Worm (Caenorhabditis elegans) whole organism, late embryonic: ENCODE results near the gene nuo-1.
A peak's percentile ranks its signal among the peaks of the same experiment; 100 is the strongest.

Experiments used
- T23F11.4 ChIP-seq: fragments of 200-800 bp; sonication (Bioruptor generic); optimal IDR thresholded peaks from 2 replicates; lab custom pipeline; 2018; ENCODE audit warnings: mild to moderate bottlenecking, missing genetic modification characterization, missing compliant biosample characterization
- Y22D7AL.16 ChIP-seq: sonication (generic microtip); optimal IDR thresholded peaks from 2 replicates; lab custom pipeline; 2016; ENCODE audit warnings: missing genetic modification characterization, missing compliant biosample characterization
- ceh-14 ChIP-seq: sonication (generic microtip); optimal IDR thresholded peaks from 2 replicates; lab custom pipeline; 2016; ENCODE audit warnings: missing genotype, missing genetic modification characterization, missing compliant biosample characterization
- ceh-18 ChIP-seq: sonication (generic microtip); optimal IDR thresholded peaks from 2 replicates; lab custom pipeline; 2016; ENCODE audit warnings: missing genetic modification characterization, missing compliant biosample characterization
- ceh-2 ChIP-seq: sonication (generic microtip); optimal IDR thresholded peaks from 2 replicates; lab custom pipeline; 2016; ENCODE audit warnings: missing genotype, missing genetic modification characterization, missing compliant biosample characterization
- ceh-31 ChIP-seq: sonication (generic microtip); optimal IDR thresholded peaks from 2 replicates; lab custom pipeline; 2016; ENCODE audit warnings: missing genetic modification characterization, missing compliant biosample characterization
- ceh-6 ChIP-seq: fragments of 200-800 bp; sonication (Bioruptor generic); optimal IDR thresholded peaks from 2 replicates; lab custom pipeline; 2018; ENCODE audit warnings: mild to moderate bottlenecking, missing genetic modification characterization, missing compliant biosample characterization
- dmd-4 ChIP-seq: sonication (generic microtip); optimal IDR thresholded peaks from 2 replicates; lab custom pipeline; 2016; ENCODE audit warnings: borderline replicate concordance, missing genetic modification characterization, missing compliant biosample characterization
- dve-1 ChIP-seq: sonication (generic microtip); optimal IDR thresholded peaks from 2 replicates; lab custom pipeline; 2017; ENCODE audit warnings: antibody characterized with exemption, mild to moderate bottlenecking, missing genetic modification characterization, missing compliant biosample characterization
- eyg-1 ChIP-seq: sonication (generic microtip); optimal IDR thresholded peaks from 2 replicates; lab custom pipeline; 2016; ENCODE audit warnings: missing genotype, missing genetic modification characterization, missing compliant biosample characterization
- fkh-10 ChIP-seq: fragments of 150-350 bp; optimal IDR thresholded peaks from 2 replicates; lab custom pipeline; 2014; ENCODE audit warnings: missing biosample characterization, missing genetic modification reagents, missing genetic modification characterization
- fkh-6 ChIP-seq: sonication (generic microtip); optimal IDR thresholded peaks from 2 replicates; lab custom pipeline; 2016; ENCODE audit warnings: missing genetic modification characterization, missing compliant biosample characterization
- gmeb-2 ChIP-seq: sonication (generic microtip); optimal IDR thresholded peaks from 2 replicates; lab custom pipeline; 2016; ENCODE audit warnings: missing genetic modification characterization, inconsistent platforms, missing compliant biosample characterization
- hlh-13 ChIP-seq: fragments of 200-800 bp; sonication (Bioruptor generic); optimal IDR thresholded peaks from 2 replicates; lab custom pipeline; 2018; ENCODE audit warnings: mild to moderate bottlenecking, missing genetic modification characterization, missing compliant biosample characterization
- hlh-30 ChIP-seq: sonication (generic microtip); optimal IDR thresholded peaks from 2 replicates; lab custom pipeline; 2017; ENCODE audit warnings: antibody characterized with exemption, missing genetic modification characterization, missing compliant biosample characterization; ENCODE audit not compliant: insufficient read depth
- hlh-6 ChIP-seq: sonication (generic microtip); optimal IDR thresholded peaks from 2 replicates; lab custom pipeline; 2016; ENCODE audit warnings: missing genotype, missing genetic modification characterization, missing compliant biosample characterization
- hlh-8 ChIP-seq: sonication (generic microtip); optimal IDR thresholded peaks from 2 replicates; lab custom pipeline; 2016; ENCODE audit warnings: missing genotype, missing genetic modification characterization, missing compliant biosample characterization
- lim-6 ChIP-seq: sonication (generic microtip); optimal IDR thresholded peaks from 2 replicates; lab custom pipeline; 2016; ENCODE audit warnings: missing genetic modification characterization, missing compliant biosample characterization
- madf-2 ChIP-seq: sonication (generic microtip); optimal IDR thresholded peaks from 2 replicates; lab custom pipeline; 2017; ENCODE audit warnings: missing genetic modification characterization, missing compliant biosample characterization
- mec-3 ChIP-seq: sonication (generic microtip); optimal IDR thresholded peaks from 2 replicates; lab custom pipeline; 2016; ENCODE audit warnings: borderline replicate concordance, missing genetic modification characterization, missing compliant biosample characterization
- nhr-11 ChIP-seq: fragments of 150-350 bp; optimal IDR thresholded peaks from 2 replicates; lab custom pipeline; 2014; ENCODE audit warnings: missing biosample characterization, missing genetic modification characterization
- npax-4 ChIP-seq: sonication (generic microtip); optimal IDR thresholded peaks from 2 replicates; lab custom pipeline; 2016; ENCODE audit warnings: missing genetic modification characterization, missing compliant biosample characterization
- pag-3 ChIP-seq: sonication (generic microtip); optimal IDR thresholded peaks from 2 replicates; lab custom pipeline; 2016; ENCODE audit warnings: missing compliant biosample characterization, missing genetic modification characterization, borderline replicate concordance
- pat-9 ChIP-seq: fragments of 200-800 bp; sonication (Bioruptor generic); optimal IDR thresholded peaks from 2 replicates; lab custom pipeline; 2018; ENCODE audit warnings: mild to moderate bottlenecking, missing genetic modification characterization, moderate library complexity, missing compliant biosample characterization
- pqm-1 ChIP-seq: sonication (generic microtip); optimal IDR thresholded peaks from 2 replicates; lab custom pipeline; 2016; ENCODE audit warnings: missing genetic modification characterization, missing compliant biosample characterization
- rnt-1 ChIP-seq: sonication (generic microtip); optimal IDR thresholded peaks from 2 replicates; lab custom pipeline; 2016; ENCODE audit warnings: missing genetic modification characterization, missing compliant biosample characterization
- sox-2 ChIP-seq: fragments of 200-800 bp; sonication (Bioruptor generic); IDR thresholded peaks from 2 replicates; pipeline ENCODE4 v1.3.6; 2022; ENCODE audit warnings: missing genetic modification reagents, missing genetic modification characterization, missing compliant biosample characterization
- syd-9 ChIP-seq: sonication (generic microtip); optimal IDR thresholded peaks from 2 replicates; lab custom pipeline; 2016; ENCODE audit warnings: mild to moderate bottlenecking, missing genetic modification characterization, moderate library complexity, missing compliant biosample characterization
- ttx-3 ChIP-seq: sonication (generic microtip); optimal IDR thresholded peaks from 2 replicates; lab custom pipeline; 2016; ENCODE audit warnings: missing genetic modification reagents, missing genetic modification characterization, missing compliant biosample characterization
- unc-3 ChIP-seq, 2 experiments: fragments of 200-800 bp in 1 of 2; sonication (Bioruptor generic) in 1 of 2; sonication (generic microtip) in 1 of 2; conservative IDR thresholded peaks in 1 of 2; optimal IDR thresholded peaks in 1 of 2; 2 replicates each; pipeline versions ENCODE4 v1.3.6 to Lab custom; 2016 to 2022; ENCODE audit warnings: missing compliant biosample characterization in 2 of 2, missing genetic modification characterization in 2 of 2, missing genetic modification reagents in 1 of 2
- unc-42 ChIP-seq: sonication (generic microtip); optimal IDR thresholded peaks from 2 replicates; lab custom pipeline; 2016; ENCODE audit warnings: missing genotype, missing genetic modification characterization, missing compliant biosample characterization

nuo-1 gene

DNA sequence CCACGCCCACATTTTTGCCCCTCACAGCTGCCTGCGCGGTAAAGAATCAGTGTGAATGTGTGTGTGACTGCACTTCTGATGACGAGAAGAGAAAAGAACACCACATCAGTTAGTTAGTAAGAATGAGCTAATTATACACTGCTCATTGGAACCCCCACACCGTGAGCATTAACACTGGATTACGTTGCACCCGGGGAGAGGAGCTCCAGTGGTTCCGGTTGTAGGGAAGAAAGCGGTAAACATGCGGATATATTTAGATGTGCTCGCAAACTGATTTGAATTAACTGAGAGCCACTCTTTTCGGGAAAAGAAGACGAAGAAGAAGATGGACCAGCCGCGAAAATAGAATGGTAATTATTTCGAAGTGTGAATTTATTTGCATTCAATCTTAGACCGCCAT, 10.9 kb upstream of the nuo-1 start:
- TF ChIP-seq ceh-14 (no peak), ceh-31 (peak; percentile 18), unc-42 (peak; percentile 77)

ce11 chrII:11088137-11088536, 9.5 kb upstream of the nuo-1 start:
- TF ChIP-seq ceh-6 (GFP tag; lab: Kevin White, UChicago) = peak; percentile 0
- no peak for TF ChIP-seq hlh-13 (GFP tag; lab: Kevin White, UChicago)
- no peak for TF ChIP-seq eyg-1 (tag; lab: Kevin White, UChicago)
- TF ChIP-seq ttx-3 (tag; lab: Kevin White, UChicago) = no peak
- peak; percentile 5 for TF ChIP-seq ceh-31
- TF ChIP-seq unc-42 = peak; percentile 97

- no peak for TF ChIP-seq pag-3
- TF ChIP-seq ttx-3 (tag; lab: Kevin White, UChicago) = no peak
- TF ChIP-seq hlh-8 (tag; lab: Kevin White, UChicago) = no peak
- no peak for TF ChIP-seq hlh-30
- no peak for TF ChIP-seq gmeb-2 (tag; lab: Kevin White, UChicago)
- no peak for TF ChIP-seq unc-42
- no peak for TF ChIP-seq mec-3 (tag; lab: Kevin White, UChicago)
Observed at ce11 chrII:11089356-11089755, 8.3 kb upstream of the nuo-1 start, which contains the start of gene unc-53. unc-53 (minus strand) TSS chrII:11089456.

DNA sequence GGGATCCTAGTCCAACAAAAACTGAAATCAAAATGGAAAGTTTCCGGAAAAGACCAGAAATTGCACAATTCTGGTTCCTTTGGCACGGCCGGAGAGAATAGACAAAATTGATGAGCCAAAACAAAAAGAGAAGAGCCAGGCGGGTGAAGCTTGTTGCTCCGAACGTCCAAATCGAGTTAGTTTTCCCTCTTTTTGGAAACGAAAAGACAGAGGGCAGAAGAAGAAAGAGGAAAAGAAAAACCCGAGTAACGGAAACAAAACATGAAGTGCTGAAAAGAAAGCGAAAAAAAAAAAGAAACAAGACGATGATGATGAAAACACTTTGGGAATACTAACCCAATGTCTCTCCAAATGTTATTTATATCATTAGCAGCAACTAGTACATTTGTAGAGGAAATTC, 6.1 kb upstream of the nuo-1 start:
- TF ChIP-seq fkh-10 (GFP tag; lab: Kevin White, UChicago) (peak; percentile 37), syd-9 (tag; lab: Kevin White, UChicago) (no peak), gmeb-2 (tag; lab: Kevin White, UChicago) (no peak), madf-2 (tag; lab: Kevin White, UChicago) (no peak), unc-42 (peak; percentile 91), dve-1 (tag; lab: Kevin White, UChicago) (no peak), nhr-11 (tag; lab: Kevin White, UChicago) (no peak), Y22D7AL.16 (tag; lab: Kevin White, UChicago) (no peak), dmd-4 (tag; lab: Kevin White, UChicago) (no peak), pag-3 (no peak), unc-3 (GFP tag; conservative IDR thresholded peaks at IDR 0.05; lab: Robert Waterston, UW) (no peak), unc-3 (tag; optimal IDR thresholded peaks at IDR 0.05; lab: Kevin White, UChicago) (no peak)
- TF ChIP-seq, all 69 proteins: peak for 2

DNA sequence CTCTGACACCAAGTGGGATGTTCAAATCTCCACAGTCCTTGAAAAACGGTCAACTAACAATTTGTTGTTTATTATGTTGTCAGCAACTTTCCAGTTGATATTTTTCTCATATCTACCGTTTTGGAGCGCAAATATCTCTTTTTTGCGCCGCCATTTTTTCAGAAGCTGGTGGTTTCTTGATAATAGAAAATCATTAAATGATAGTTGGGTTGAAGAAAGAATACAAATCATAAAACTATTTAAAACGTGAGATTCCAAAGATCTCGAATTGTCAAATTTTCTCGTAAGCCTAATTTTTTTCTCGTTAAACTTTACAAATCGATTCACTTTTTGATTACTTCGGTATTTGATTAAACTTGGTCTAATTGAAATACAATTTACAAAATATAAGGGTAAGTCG, 5.2 kb upstream of the nuo-1 start, which contains the start of gene rpl-42:
rpl-42 (plus strand) TSS at position 301 of the 400 bp plus-strand sequence.
- TF ChIP-seq lim-6 (tag; lab: Kevin White, UChicago) = no peak
- TF ChIP-seq fkh-6 (tag; lab: Kevin White, UChicago) = no peak
- no peak for TF ChIP-seq T23F11.4
- no peak for TF ChIP-seq pat-9
- TF ChIP-seq ceh-6 (GFP tag; lab: Kevin White, UChicago) = no peak
- no peak for TF ChIP-seq ceh-2 (tag; lab: Kevin White, UChicago)
- no peak for TF ChIP-seq madf-2 (tag; lab: Kevin White, UChicago)
- no peak for TF ChIP-seq hlh-6
- no peak for TF ChIP-seq ceh-18 (tag; lab: Kevin White, UChicago)
- no peak for TF ChIP-seq rnt-1 (tag; lab: Kevin White, UChicago)
- TF ChIP-seq sox-2 (GFP tag; lab: Robert Waterston, UW) = no peak
- TF ChIP-seq npax-4 (tag; lab: Kevin White, UChicago) = no peak
- no peak for TF ChIP-seq pqm-1

- no peak for TF ChIP-seq pqm-1
Observed at ce11 chrII:11094431-11094830, 3.2 kb upstream of the nuo-1 start.
